Fruit fly (Drosophila melanogaster): ENCODE results near the gene CG5149.

CG5149 gene

dm6 chr2L:7376157-7376556, 11.9 kb downstream of the CG5149 start (continued):
- no peak for TF ChIP-seq D19A (tag; optimal IDR thresholded peaks at IDR 0.05)
- peak; percentile 39; the same call in 1 of the 2 replicates for TF ChIP-seq CG6689 (GFP tag; IDR thresholded peaks at IDR 0.05)
- TF ChIP-seq vfl (GFP tag; optimal IDR thresholded peaks at IDR 0.05): no peak
- no peak for TF ChIP-seq Atf6 (GFP tag; IDR thresholded peaks at IDR 0.05)
- TF ChIP-seq CG16813 (GFP tag; IDR thresholded peaks at IDR 0.05; ENCODE audit: partially characterized antibody): no peak
- TF ChIP-seq sna (GFP tag; IDR thresholded peaks at IDR 0.05; ENCODE audit: partially characterized antibody): no peak
- no peak for TF ChIP-seq Bteb2 (GFP tag; optimal IDR thresholded peaks at IDR 0.05)
- TF ChIP-seq sim (GFP tag; IDR thresholded peaks at IDR 0.05): no peak
- no peak for TF ChIP-seq CG8388 (GFP tag; optimal IDR thresholded peaks at IDR 0.05)
- no peak for TF ChIP-seq CG7963 (GFP tag; IDR thresholded peaks at IDR 0.05; ENCODE audit: partially characterized antibody)
- no peak for TF ChIP-seq CG2875 (GFP tag; optimal IDR thresholded peaks at IDR 0.05)
- no peak for TF ChIP-seq hth (optimal IDR thresholded peaks at IDR 0.05)
- 0 out of 3 replicates have a peak, but pooled peaks have one; percentile 47 for TF ChIP-seq ken (GFP tag; IDR thresholded peaks at IDR 0.05)
- TF ChIP-seq wdn (GFP tag; IDR thresholded peaks at IDR 0.05): no peak
- peak; percentile 27 for TF ChIP-seq Antp (GFP tag; optimal IDR thresholded peaks at IDR 0.05)
- TF ChIP-seq CG14014 (GFP tag; IDR thresholded peaks at IDR 0.05): no peak; the same call in 1 of the 2 replicates
- TF ChIP-seq CG11247 (GFP tag; IDR thresholded peaks at IDR 0.05): no peak
- no peak for TF ChIP-seq CG15601 (tag; optimal IDR thresholded peaks at IDR 0.05)
- TF ChIP-seq Optix (GFP tag; IDR thresholded peaks at IDR 0.05): no peak
- no peak for TF ChIP-seq CG7745 (tag; optimal IDR thresholded peaks at IDR 0.05)
- TF ChIP-seq YL-1 (GFP tag; optimal IDR thresholded peaks at IDR 0.05): no peak
- TF ChIP-seq CG5953 (GFP tag; IDR thresholded peaks at IDR 0.05): no peak
- no peak for TF ChIP-seq Lim3 (GFP tag; IDR thresholded peaks at IDR 0.05)
- no peak for TF ChIP-seq CG34224 (GFP tag; IDR thresholded peaks at IDR 0.05; ENCODE audit: partially characterized antibody)
- TF ChIP-seq CG14965 (GFP tag; optimal IDR thresholded peaks at IDR 0.05; ENCODE audit: borderline replicate concordance): no peak
- TF ChIP-seq slou (GFP tag; optimal IDR thresholded peaks at IDR 0.05): no peak
- TF ChIP-seq tin (GFP tag; optimal IDR thresholded peaks at IDR 0.05): peak; percentile 6
- TF ChIP-seq CG2116 (GFP tag; optimal IDR thresholded peaks at IDR 0.05): no peak
- no peak for TF ChIP-seq BtbVII (GFP tag; optimal IDR thresholded peaks at IDR 0.05)
- no peak for TF ChIP-seq btn (GFP tag; optimal IDR thresholded peaks at IDR 0.05)
- TF ChIP-seq sisA (GFP tag; IDR thresholded peaks at IDR 0.05): peak; percentile 50
- no peak for TF ChIP-seq Eip74EF (GFP tag; optimal IDR thresholded peaks at IDR 0.05)
- TF ChIP-seq Sin3A (optimal IDR thresholded peaks at IDR 0.05): no peak
- TF ChIP-seq Asciz (GFP tag; optimal IDR thresholded peaks at IDR 0.05): no peak
- no peak for TF ChIP-seq CG10979 (tag; optimal IDR thresholded peaks at IDR 0.05)
- TF ChIP-seq Opbp (GFP tag; IDR thresholded peaks at IDR 0.05; ENCODE audit: partially characterized antibody): no peak
- no peak for TF ChIP-seq Poxn (GFP tag; IDR thresholded peaks at IDR 0.05)
- no peak for TF ChIP-seq gt (GFP tag; IDR thresholded peaks at IDR 0.05)
- no peak for TF ChIP-seq oc (tag; optimal IDR thresholded peaks at IDR 0.05)
- TF ChIP-seq br (optimal IDR thresholded peaks at IDR 0.05): no peak
- TF ChIP-seq crc (GFP tag; optimal IDR thresholded peaks at IDR 0.05): no peak
- peak; percentile 24; the same call in 1 of the 2 replicates for TF ChIP-seq CG32772 (GFP tag; IDR thresholded peaks at IDR 0.05)
- TF ChIP-seq emc (GFP tag; optimal IDR thresholded peaks at IDR 0.05): no peak
- no peak for TF ChIP-seq Atf3 (GFP tag; optimal IDR thresholded peaks at IDR 0.05)
- TF ChIP-seq ro (GFP tag; IDR thresholded peaks at IDR 0.05): no peak
- TF ChIP-seq CG13296 (GFP tag; optimal IDR thresholded peaks at IDR 0.05): no peak
- no peak for TF ChIP-seq Ravus (GFP tag; IDR thresholded peaks at IDR 0.05)
- TF ChIP-seq ci (GFP tag; IDR thresholded peaks at IDR 0.05): peak; percentile 63; the same call in 2 of the 3 replicates
- no peak for TF ChIP-seq prd (optimal IDR thresholded peaks at IDR 0.05)
- TF ChIP-seq prd (GFP tag; IDR thresholded peaks at IDR 0.05): peak; percentile 57; the same call in 2 of the 3 replicates
- no peak for TF ChIP-seq Bgb (GFP tag; IDR thresholded peaks at IDR 0.05; ENCODE audit: partially characterized antibody)
- TF ChIP-seq chm (GFP tag; IDR thresholded peaks at IDR 0.05): no peak
- TF ChIP-seq shn (GFP tag; optimal IDR thresholded peaks at IDR 0.05): no peak

All from whole organism, embryonic.